Fruit fly (Drosophila melanogaster) whole organism, embryonic: Measurements from ENCODE around the gene mRpL15.

Experiments used
- CG10267 ChIP-seq: fragments of 200-800 bp; sonication (Bioruptor generic); optimal IDR thresholded peaks from 2 replicates; lab custom pipeline; 2018; ENCODE audit warnings: missing biosample characterization, mild to moderate bottlenecking, missing genetic modification characterization, moderate library complexity
- CG10274 ChIP-seq: fragments of 200-800 bp; sonication (Bioruptor generic); optimal IDR thresholded peaks from 3 replicates; lab custom pipeline; 2017; ENCODE audit warnings: missing biosample characterization, mild to moderate bottlenecking, missing genetic modification characterization
- CG10431 ChIP-seq: fragments of 200-800 bp; sonication (Bioruptor generic); optimal IDR thresholded peaks from 3 replicates; lab custom pipeline; 2018; ENCODE audit warnings: missing biosample characterization, mild to moderate bottlenecking, missing genetic modification characterization
- CG12071 ChIP-seq: fragments of 200-800 bp; sonication (Bioruptor generic); optimal IDR thresholded peaks from 3 replicates; lab custom pipeline; 2018; ENCODE audit warnings: missing biosample characterization, mild to moderate bottlenecking, missing genetic modification characterization
- CG15011 ChIP-seq: fragments of 200-800 bp; sonication (Bioruptor generic); optimal IDR thresholded peaks from 3 replicates; lab custom pipeline; 2018; ENCODE audit warnings: missing biosample characterization, mild to moderate bottlenecking, missing genetic modification characterization
- CG17186 ChIP-seq: fragments of 200-800 bp; sonication (Bioruptor generic); optimal IDR thresholded peaks from 3 replicates; lab custom pipeline; 2017; ENCODE audit warnings: missing biosample characterization, missing genetic modification reagents, missing genetic modification characterization
- CG17328 ChIP-seq: fragments of 200-800 bp; sonication (Bioruptor generic); IDR thresholded peaks from 2 replicates; pipeline ENCODE4 v1.3.6; 2022; ENCODE audit warnings: missing biosample characterization, missing genetic modification characterization
- CG18262 ChIP-seq: fragments of 200-800 bp; optimal IDR thresholded peaks from 3 replicates; lab custom pipeline; 2019; ENCODE audit warnings: missing biosample characterization, mild to moderate bottlenecking, missing genetic modification characterization, moderate library complexity
- CG2120 ChIP-seq: fragments of 200-800 bp; sonication (Bioruptor generic); optimal IDR thresholded peaks from 3 replicates; lab custom pipeline; 2016; ENCODE audit warnings: missing biosample characterization, missing genetic modification characterization
- CG3163 ChIP-seq: fragments of 200-800 bp; sonication (Bioruptor generic); optimal IDR thresholded peaks from 3 replicates; lab custom pipeline; 2016; ENCODE audit warnings: missing biosample characterization, missing genetic modification characterization
- CG4820 ChIP-seq: fragments of 200-800 bp; sonication (Bioruptor generic); optimal IDR thresholded peaks from 3 replicates; lab custom pipeline; 2016; ENCODE audit warnings: missing biosample characterization, missing genetic modification characterization
- CG6683 ChIP-seq: fragments of 200-800 bp; sonication (Bioruptor generic); optimal IDR thresholded peaks from 2 replicates; lab custom pipeline; 2017; ENCODE audit warnings: missing biosample characterization, mild to moderate bottlenecking, missing genetic modification characterization, missing genetic modification reagents
- CG7271 ChIP-seq: fragments of 200-800 bp; sonication (Bioruptor generic); optimal IDR thresholded peaks from 2 replicates; lab custom pipeline; 2018; ENCODE audit warnings: missing biosample characterization, mild to moderate bottlenecking, missing genetic modification characterization, moderate library complexity
- CG7987 ChIP-seq: fragments of 200-800 bp; sonication (Bioruptor generic); optimal IDR thresholded peaks from 2 replicates; lab custom pipeline; 2018; ENCODE audit warnings: missing biosample characterization, mild to moderate bottlenecking, missing genetic modification characterization, moderate library complexity
- CG8290 ChIP-seq, 3 experiments: fragments of 200-800 bp; sonication (Bioruptor generic); optimal IDR thresholded peaks; 2 replicates each; lab custom pipeline; 2016 to 2019; ENCODE audit warnings: missing biosample characterization in 3 of 3, missing genetic modification characterization in 3 of 3, mild to moderate bottlenecking in 2 of 3, moderate library complexity in 1 of 3
- CG9727 ChIP-seq: fragments of 200-800 bp; sonication (Bioruptor generic); optimal IDR thresholded peaks from 3 replicates; lab custom pipeline; 2017; ENCODE audit warnings: missing biosample characterization, mild to moderate bottlenecking, missing genetic modification characterization
- Elba2 ChIP-seq: fragments of 200-800 bp; sonication (Bioruptor generic); optimal IDR thresholded peaks from 3 replicates; lab custom pipeline; 2016; ENCODE audit warnings: missing biosample characterization, missing genetic modification characterization
- HLH54F ChIP-seq: fragments of 200-800 bp; sonication (Bioruptor generic); optimal IDR thresholded peaks from 3 replicates; lab custom pipeline; 2016; ENCODE audit warnings: missing biosample characterization, missing genetic modification characterization
- Hr39 ChIP-seq: fragments of >200 bp; optimal IDR thresholded peaks from 2 replicates; lab custom pipeline; 2017
- Jarid2 ChIP-seq: fragments of 200-800 bp; sonication (Bioruptor generic); optimal IDR thresholded peaks from 3 replicates; lab custom pipeline; 2017; ENCODE audit warnings: mild to moderate bottlenecking, missing biosample characterization, missing genetic modification reagents, missing genetic modification characterization
- Lpt ChIP-seq: fragments of >200 bp; optimal IDR thresholded peaks from 2 replicates; lab custom pipeline; 2018; ENCODE audit warnings: missing biosample characterization, missing genetic modification characterization
- Meics ChIP-seq: fragments of 200-800 bp; sonication (Bioruptor generic); optimal IDR thresholded peaks from 2 replicates; lab custom pipeline; 2017; ENCODE audit warnings: missing biosample characterization, mild to moderate bottlenecking, missing genetic modification characterization
- Myb ChIP-seq: fragments of 200-800 bp; sonication (Bioruptor generic); optimal IDR thresholded peaks from 2 replicates; lab custom pipeline; 2016; ENCODE audit warnings: missing biosample characterization, missing genetic modification characterization
- NFAT ChIP-seq: fragments of 200-800 bp; sonication (Bioruptor generic); IDR thresholded peaks from 2 replicates; pipeline ENCODE4 v1.3.6; 2022; ENCODE audit warnings: missing biosample characterization, missing genetic modification characterization
- Nf-YB ChIP-seq: fragments of 200-800 bp; sonication (Bioruptor generic); optimal IDR thresholded peaks from 3 replicates; lab custom pipeline; 2019; ENCODE audit warnings: missing biosample characterization, mild to moderate bottlenecking, missing genetic modification characterization, moderate library complexity
- Oli ChIP-seq: fragments of 200-800 bp; sonication (Bioruptor generic); optimal IDR thresholded peaks from 2 replicates; lab custom pipeline; 2018; ENCODE audit warnings: missing biosample characterization, mild to moderate bottlenecking, missing genetic modification characterization, moderate library complexity
- Opbp ChIP-seq: fragments of 200-800 bp; sonication (Bioruptor generic); IDR thresholded peaks from 3 replicates; pipeline ENCODE4 v1.3.6; 2022; ENCODE audit warnings: missing biosample characterization, missing genetic modification characterization; ENCODE audit not compliant: partially characterized antibody
- Sox100B ChIP-seq: fragments of 200-800 bp; sonication (Bioruptor generic); optimal IDR thresholded peaks from 3 replicates; lab custom pipeline; 2018; ENCODE audit warnings: missing biosample characterization, mild to moderate bottlenecking, missing genetic modification characterization
- Taf1 ChIP-seq: fragments of 200-800 bp; sonication (Bioruptor generic); IDR thresholded peaks from 2 replicates; pipeline ENCODE4 v1.3.6; 2022; ENCODE audit warnings: missing biosample characterization, missing genetic modification characterization
- YL-1 ChIP-seq: fragments of 200-800 bp; sonication (Bioruptor generic); optimal IDR thresholded peaks from 3 replicates; lab custom pipeline; 2017; ENCODE audit warnings: missing biosample characterization, mild to moderate bottlenecking, missing genetic modification characterization
- ab ChIP-seq: fragments of 200-800 bp; sonication (Bioruptor generic); optimal IDR thresholded peaks from 2 replicates; lab custom pipeline; 2016; ENCODE audit warnings: missing biosample characterization, missing genetic modification characterization
- ap ChIP-seq: fragments of 200-800 bp; sonication (Bioruptor generic); IDR thresholded peaks from 2 replicates; pipeline ENCODE4 v1.3.6; 2022; ENCODE audit warnings: missing biosample characterization, missing genetic modification characterization
- h ChIP-seq: fragments of >200 bp; optimal IDR thresholded peaks from 2 replicates; lab custom pipeline; 2017
- hbn ChIP-seq: fragments of 200-800 bp; sonication (Bioruptor generic); IDR thresholded peaks from 2 replicates; pipeline ENCODE4 v1.3.6; 2022; ENCODE audit warnings: missing biosample characterization, missing genetic modification characterization; ENCODE audit not compliant: partially characterized antibody
- insv ChIP-seq, 2 experiments: fragments of 200-800 bp; sonication (Bioruptor generic); optimal IDR thresholded peaks; 3 replicates each; lab custom pipeline; 2016 to 2018; ENCODE audit warnings: missing biosample characterization in 2 of 2, missing genetic modification characterization in 2 of 2
- kay ChIP-seq: fragments of 200-800 bp; sonication (Bioruptor generic); optimal IDR thresholded peaks from 2 replicates; lab custom pipeline; 2016; ENCODE audit warnings: missing biosample characterization, missing genetic modification characterization
- ken ChIP-seq: fragments of 200-800 bp; sonication (Bioruptor generic); IDR thresholded peaks from 3 replicates; pipeline ENCODE4 v1.3.6; 2022; ENCODE audit warnings: missing biosample characterization, missing genetic modification characterization
- lbe ChIP-seq: fragments of 200-800 bp; sonication (Bioruptor generic); optimal IDR thresholded peaks from 2 replicates; lab custom pipeline; 2016; ENCODE audit warnings: missing biosample characterization, mild to moderate bottlenecking, missing genetic modification characterization
- mam ChIP-seq: fragments of 200-800 bp; sonication (Bioruptor generic); optimal IDR thresholded peaks from 3 replicates; lab custom pipeline; 2016; ENCODE audit warnings: missing biosample characterization, missing genetic modification characterization
- nom ChIP-seq: fragments of 200-800 bp; sonication (Bioruptor generic); optimal IDR thresholded peaks from 2 replicates; lab custom pipeline; 2017; ENCODE audit warnings: missing biosample characterization, missing genetic modification characterization, mild to moderate bottlenecking, moderate library complexity, missing genetic modification reagents
- onecut ChIP-seq: fragments of 200-800 bp; sonication (Bioruptor generic); IDR thresholded peaks from 2 replicates; pipeline ENCODE4 v1.3.6; 2022; ENCODE audit warnings: missing biosample characterization, missing genetic modification characterization
- pan ChIP-seq, 4 experiments: fragments of >200 bp in 3 of 4; fragments of 200-800 bp in 1 of 4; sonication (Bioruptor generic) in 1 of 4; optimal IDR thresholded peaks in 3 of 4; IDR thresholded peaks in 1 of 4; 2 replicates each; pipeline versions ENCODE4 v1.3.6 to Lab custom; 2017 to 2022; ENCODE audit warnings: missing biosample characterization in 2 of 4, missing genetic modification characterization in 2 of 4, mixed read lengths in 1 of 4
- pum ChIP-seq: fragments of 200-800 bp; sonication (Bioruptor generic); optimal IDR thresholded peaks from 2 replicates; lab custom pipeline; 2016; ENCODE audit warnings: missing biosample characterization, missing genetic modification characterization
- pzg ChIP-seq: fragments of 200-800 bp; sonication (Bioruptor generic); optimal IDR thresholded peaks from 3 replicates; lab custom pipeline; 2018; ENCODE audit warnings: missing biosample characterization, mild to moderate bottlenecking, missing genetic modification characterization, moderate library complexity
- sens-2 ChIP-seq: fragments of 200-800 bp; sonication (Bioruptor generic); IDR thresholded peaks from 2 replicates; pipeline ENCODE4 v1.3.6; 2022; ENCODE audit warnings: missing biosample characterization, missing genetic modification characterization
- trem ChIP-seq: fragments of 200-800 bp; optimal IDR thresholded peaks from 3 replicates; lab custom pipeline; 2019; ENCODE audit warnings: missing biosample characterization, mild to moderate bottlenecking, missing genetic modification characterization, moderate library complexity
- unpg ChIP-seq: fragments of 200-800 bp; sonication (Bioruptor generic); optimal IDR thresholded peaks from 3 replicates; lab custom pipeline; 2018; ENCODE audit warnings: missing biosample characterization, mild to moderate bottlenecking, missing genetic modification characterization, moderate library complexity
- usp ChIP-seq: fragments of >200 bp; optimal IDR thresholded peaks from 2 replicates; lab custom pipeline; 2017; ENCODE audit warnings: missing biosample characterization, missing genetic modification characterization
- vnd ChIP-seq: fragments of 200-800 bp; sonication (Bioruptor generic); IDR thresholded peaks from 3 replicates; pipeline ENCODE4 v1.3.6; 2022; ENCODE audit warnings: missing biosample characterization, missing genetic modification characterization; ENCODE audit not compliant: partially characterized antibody

mRpL15 gene

dm6 chr3L:20444815-20445519, 9.0 kb upstream of the mRpL15 start (continued):
- TF ChIP-seq CG18262 (tag; lab: Kevin White, UChicago), result peak; percentile 88
- TF ChIP-seq CG17328 (GFP tag; lab: Robert Waterston, UW), result peak; percentile 94
- TF ChIP-seq Lpt (GFP tag; lab: Kevin White, UChicago), result no peak
- no peak for TF ChIP-seq Myb (GFP tag; lab: Kevin White, UChicago)
- TF ChIP-seq mam, result peak; percentile 44
- TF ChIP-seq vnd (GFP tag; lab: Robert Waterston, UW), result no peak
- TF ChIP-seq kay (GFP tag; lab: Kevin White, UChicago), result peak; percentile 62
- peak; percentile 80 for TF ChIP-seq CG4820 (GFP tag; lab: Kevin White, UChicago)
- no peak for TF ChIP-seq usp
- TF ChIP-seq CG10274 (GFP tag; lab: Kevin White, UChicago), result peak; percentile 52
- no peak for TF ChIP-seq hbn (GFP tag; lab: Robert Waterston, UW)
- TF ChIP-seq CG10267 (tag; lab: Kevin White, UChicago), result peak; percentile 79
- peak; percentile 33 for TF ChIP-seq nom (GFP tag; lab: Kevin White, UChicago)
- TF ChIP-seq Jarid2 (GFP tag; lab: Kevin White, UChicago), result peak; percentile 65
- TF ChIP-seq CG10431 (GFP tag; lab: Kevin White, UChicago), result no peak
- TF ChIP-seq Elba2 (GFP tag; lab: Kevin White, UChicago), result peak; percentile 32
- TF ChIP-seq CG7987 (GFP tag; lab: Kevin White, UChicago), result peak; percentile 64
- TF ChIP-seq YL-1 (GFP tag; lab: Kevin White, UChicago), result peak; percentile 34
- TF ChIP-seq Nf-YB (GFP tag; lab: Kevin White, UChicago), result peak; percentile 57
- no peak for TF ChIP-seq CG3163 (GFP tag; lab: Kevin White, UChicago)
- peak; percentile 32 for TF ChIP-seq HLH54F (GFP tag; lab: Kevin White, UChicago)
- TF ChIP-seq CG15011 (GFP tag; lab: Kevin White, UChicago), result peak; percentile 72
- peak; percentile 71 for TF ChIP-seq CG7271 (tag; lab: Kevin White, UChicago)
- TF ChIP-seq ap (GFP tag; lab: Robert Waterston, UW), result peak; percentile 84
- peak; percentile 91 for TF ChIP-seq lbe (GFP tag; lab: Kevin White, UChicago)
- TF ChIP-seq NFAT (GFP tag; lab: Robert Waterston, UW), result peak; percentile 80
- TF ChIP-seq Hr39 (lab: Kevin White, UChicago), result no peak
- no peak for TF ChIP-seq Opbp (GFP tag; lab: Robert Waterston, UW)
- peak; percentile 71 for TF ChIP-seq trem (tag; lab: Kevin White, UChicago)
- peak; percentile 85 for TF ChIP-seq Sox100B (GFP tag; lab: Kevin White, UChicago)
- peak; percentile 87 for TF ChIP-seq CG9727 (GFP tag; lab: Kevin White, UChicago)
- no peak for TF ChIP-seq insv (GFP tag; optimal IDR thresholded peaks at IDR 0.05; lab: Kevin White, UChicago)
- peak; percentile 75 for TF ChIP-seq onecut (GFP tag; lab: Robert Waterston, UW)
- peak; percentile 68 for TF ChIP-seq CG6683
- peak; percentile 32 for TF ChIP-seq CG17186 (GFP tag; lab: Kevin White, UChicago)
- TF ChIP-seq ab (GFP tag; lab: Kevin White, UChicago), result no peak
- TF ChIP-seq ken (GFP tag; lab: Robert Waterston, UW), result peak; percentile 89
- peak; percentile 0 for TF ChIP-seq pzg (GFP tag; lab: Kevin White, UChicago)
- TF ChIP-seq sens-2 (GFP tag; lab: Robert Waterston, UW), result peak; percentile 72
- peak; percentile 82 for TF ChIP-seq Taf1 (GFP tag; lab: Robert Waterston, UW)
- TF ChIP-seq CG12071, result peak; percentile 77
- TF ChIP-seq CG2120 (GFP tag; lab: Kevin White, UChicago), result peak; percentile 69
- TF ChIP-seq pan (optimal IDR thresholded peaks at IDR 0.05; lab: Kevin White, UChicago), result no peak
- peak in 1 of 2 experiments; percentile 94 for TF ChIP-seq pan (GFP tag; optimal IDR thresholded peaks at IDR 0.05 in 1 of 2, IDR thresholded peaks at IDR 0.05 in 1 of 2)
- peak; percentile 93 for TF ChIP-seq unpg (GFP tag; lab: Kevin White, UChicago)
- peak; percentile 86 for TF ChIP-seq Oli (tag; lab: Kevin White, UChicago)
- TF ChIP-seq Meics (GFP tag; lab: Kevin White, UChicago), result peak; percentile 86
- TF ChIP-seq CG8290 (GFP tag; optimal IDR thresholded peaks at IDR 0.05; lab: Kevin White, UChicago), result peak; percentile 48
- TF ChIP-seq CG8290 (tag; optimal IDR thresholded peaks at IDR 0.05; lab: Kevin White, UChicago), result peak; percentile 0 to 82
- no peak for TF ChIP-seq h (lab: Kevin White, UChicago)
- TF ChIP-seq pum (GFP tag; lab: Kevin White, UChicago), result no peak
